Worm (Caenorhabditis elegans) whole organism, mixed stage, embryonic: ENCODE measurements around the gene dlc-5.

ENCODE experiments used
- nhr-28 ChIP-seq: fragments of 150-350 bp; optimal IDR thresholded peaks from 2 replicates; lab custom pipeline; 2014; ENCODE audit warnings: missing biosample characterization, missing genetic modification characterization
- tbx-8 ChIP-seq: fragments of 200-800 bp; sonication (Bioruptor generic); optimal IDR thresholded peaks from 2 replicates; lab custom pipeline; 2018; ENCODE audit warnings: mild to moderate bottlenecking, missing genetic modification characterization, moderate library complexity, missing compliant biosample characterization
- unc-39 ChIP-seq: fragments of 150-350 bp; optimal IDR thresholded peaks from 2 replicates; lab custom pipeline; 2014; ENCODE audit warnings: missing biosample characterization, missing genetic modification characterization
- unc-62 ChIP-seq: fragments of 150-350 bp; optimal IDR thresholded peaks from 2 replicates; lab custom pipeline; 2014; ENCODE audit warnings: missing biosample characterization, missing genetic modification reagents, missing genetic modification characterization

- TF ChIP-seq nhr-28 (tag; lab: Kevin White, UChicago) (no peak), tbx-8 (no peak), unc-62 (GFP tag; lab: Kevin White, UChicago) (no peak), unc-39 (tag; lab: Kevin White, UChicago) (no peak)
Measured at ce11 chrIV:6421183-6421635, 16.8 kb upstream of the dlc-5 start, which contains the start of gene puf-11.
